Worm (Caenorhabditis elegans) whole organism, late embryonic: ENCODE data around the gene knl-1.

Source experiments
- ceh-45 ChIP-seq: fragments of 200-800 bp; sonication (Bioruptor generic); IDR thresholded peaks from 2 replicates; pipeline ENCODE4 v1.3.6; 2022; ENCODE audit warnings: missing genetic modification reagents, missing genetic modification characterization, missing compliant biosample characterization
- pag-3 ChIP-seq: sonication (generic microtip); optimal IDR thresholded peaks from 2 replicates; lab custom pipeline; 2016; ENCODE audit warnings: missing compliant biosample characterization, missing genetic modification characterization, borderline replicate concordance
- pqm-1 ChIP-seq: sonication (generic microtip); optimal IDR thresholded peaks from 2 replicates; lab custom pipeline; 2016; ENCODE audit warnings: missing genetic modification characterization, missing compliant biosample characterization
- ztf-16 ChIP-seq: sonication (generic microtip); optimal IDR thresholded peaks from 2 replicates; lab custom pipeline; 2017; ENCODE audit warnings: missing genetic modification characterization, missing compliant biosample characterization

- TF ChIP-seq pag-3 (tag; lab: Kevin White, UChicago) = no peak
- no peak for TF ChIP-seq ztf-16
- no peak for TF ChIP-seq ceh-45 (GFP tag; lab: Robert Waterston, UW)
- TF ChIP-seq pqm-1 (tag; lab: Kevin White, UChicago) = no peak
These were observed 21.5 kb upstream of the knl-1 start for ce11 chrIII:8228916-8229315.
